Worm (Caenorhabditis elegans) whole organism, late embryonic: ENCODE measurements around the gene C50B6.1.

ENCODE experiments used
- C08G9.2 ChIP-seq: sonication (generic microtip); optimal IDR thresholded peaks from 2 replicates; lab custom pipeline; 2016; ENCODE audit warnings: mild to moderate bottlenecking, missing genetic modification characterization, moderate library complexity, missing compliant biosample characterization
- C38D4.7 ChIP-seq: fragments of 200-800 bp; sonication (Bioruptor generic); optimal IDR thresholded peaks from 2 replicates; lab custom pipeline; 2018; ENCODE audit warnings: mild to moderate bottlenecking, missing genetic modification characterization, moderate library complexity, missing compliant biosample characterization
- K02D7.2 ChIP-seq: sonication (generic microtip); optimal IDR thresholded peaks from 2 replicates; lab custom pipeline; 2017; ENCODE audit warnings: mild to moderate bottlenecking, missing genetic modification characterization, missing compliant biosample characterization
- K09A11.1 ChIP-seq: sonication (generic microtip); optimal IDR thresholded peaks from 2 replicates; lab custom pipeline; 2017; ENCODE audit warnings: antibody characterized with exemption, mild to moderate bottlenecking, missing genetic modification characterization, missing compliant biosample characterization; ENCODE audit not compliant: insufficient read depth
- T23F11.4 ChIP-seq: fragments of 200-800 bp; sonication (Bioruptor generic); optimal IDR thresholded peaks from 2 replicates; lab custom pipeline; 2018; ENCODE audit warnings: mild to moderate bottlenecking, missing genetic modification characterization, missing compliant biosample characterization
- ahr-1 ChIP-seq: sonication (generic microtip); optimal IDR thresholded peaks from 2 replicates; lab custom pipeline; 2016; ENCODE audit warnings: missing genetic modification characterization, missing compliant biosample characterization
- ceh-14 ChIP-seq: sonication (generic microtip); optimal IDR thresholded peaks from 2 replicates; lab custom pipeline; 2016; ENCODE audit warnings: missing genotype, missing genetic modification characterization, missing compliant biosample characterization
- ceh-18 ChIP-seq: sonication (generic microtip); optimal IDR thresholded peaks from 2 replicates; lab custom pipeline; 2016; ENCODE audit warnings: missing genetic modification characterization, missing compliant biosample characterization
- ceh-30 ChIP-seq: fragments of 150-350 bp; optimal IDR thresholded peaks from 2 replicates; lab custom pipeline; 2014; ENCODE audit warnings: missing biosample characterization, missing genetic modification characterization
- ceh-31 ChIP-seq: sonication (generic microtip); optimal IDR thresholded peaks from 2 replicates; lab custom pipeline; 2016; ENCODE audit warnings: missing genetic modification characterization, missing compliant biosample characterization
- ceh-34 ChIP-seq: sonication (generic microtip); optimal IDR thresholded peaks from 2 replicates; lab custom pipeline; 2016; ENCODE audit warnings: mild to moderate bottlenecking, missing genetic modification characterization, missing compliant biosample characterization
- ceh-48 ChIP-seq: sonication (generic microtip); optimal IDR thresholded peaks from 2 replicates; lab custom pipeline; 2016; ENCODE audit warnings: missing genetic modification characterization, inconsistent platforms, missing compliant biosample characterization
- che-1 ChIP-seq: sonication (generic microtip); optimal IDR thresholded peaks from 2 replicates; lab custom pipeline; 2016; ENCODE audit warnings: mild to moderate bottlenecking, missing genetic modification characterization, missing compliant biosample characterization
- dmd-4 ChIP-seq: sonication (generic microtip); optimal IDR thresholded peaks from 2 replicates; lab custom pipeline; 2016; ENCODE audit warnings: borderline replicate concordance, missing genetic modification characterization, missing compliant biosample characterization
- dve-1 ChIP-seq: sonication (generic microtip); optimal IDR thresholded peaks from 2 replicates; lab custom pipeline; 2017; ENCODE audit warnings: antibody characterized with exemption, mild to moderate bottlenecking, missing genetic modification characterization, missing compliant biosample characterization
- elt-2 ChIP-seq: sonication (generic microtip); optimal IDR thresholded peaks from 2 replicates; lab custom pipeline; 2016; ENCODE audit warnings: missing genetic modification reagents, missing genetic modification characterization, missing compliant biosample characterization
- fax-1 ChIP-seq: sonication (generic microtip); optimal IDR thresholded peaks from 2 replicates; lab custom pipeline; 2016; ENCODE audit warnings: missing genotype, missing genetic modification characterization, missing compliant biosample characterization
- gmeb-2 ChIP-seq: sonication (generic microtip); optimal IDR thresholded peaks from 2 replicates; lab custom pipeline; 2016; ENCODE audit warnings: missing genetic modification characterization, inconsistent platforms, missing compliant biosample characterization
- hlh-13 ChIP-seq: fragments of 200-800 bp; sonication (Bioruptor generic); optimal IDR thresholded peaks from 2 replicates; lab custom pipeline; 2018; ENCODE audit warnings: mild to moderate bottlenecking, missing genetic modification characterization, missing compliant biosample characterization
- hlh-15 ChIP-seq: sonication (generic microtip); optimal IDR thresholded peaks from 2 replicates; lab custom pipeline; 2016; ENCODE audit warnings: missing genetic modification characterization, missing compliant biosample characterization
- hlh-30 ChIP-seq: sonication (generic microtip); optimal IDR thresholded peaks from 2 replicates; lab custom pipeline; 2017; ENCODE audit warnings: antibody characterized with exemption, missing genetic modification characterization, missing compliant biosample characterization; ENCODE audit not compliant: insufficient read depth
- hlh-6 ChIP-seq: sonication (generic microtip); optimal IDR thresholded peaks from 2 replicates; lab custom pipeline; 2016; ENCODE audit warnings: missing genotype, missing genetic modification characterization, missing compliant biosample characterization
- lim-6 ChIP-seq: sonication (generic microtip); optimal IDR thresholded peaks from 2 replicates; lab custom pipeline; 2016; ENCODE audit warnings: missing genetic modification characterization, missing compliant biosample characterization
- nfya-1 ChIP-seq: sonication (generic microtip); optimal IDR thresholded peaks from 2 replicates; lab custom pipeline; 2017; ENCODE audit warnings: missing genetic modification characterization, mild to moderate bottlenecking, missing compliant biosample characterization, antibody characterized with exemption, moderate library complexity
- nhr-11 ChIP-seq: fragments of 150-350 bp; optimal IDR thresholded peaks from 2 replicates; lab custom pipeline; 2014; ENCODE audit warnings: missing biosample characterization, missing genetic modification characterization
- npax-4 ChIP-seq: sonication (generic microtip); optimal IDR thresholded peaks from 2 replicates; lab custom pipeline; 2016; ENCODE audit warnings: missing genetic modification characterization, missing compliant biosample characterization
- odd-2 ChIP-seq: sonication (generic microtip); optimal IDR thresholded peaks from 2 replicates; lab custom pipeline; 2017; ENCODE audit warnings: antibody characterized with exemption, mild to moderate bottlenecking, missing genetic modification characterization, missing compliant biosample characterization
- pag-3 ChIP-seq: sonication (generic microtip); optimal IDR thresholded peaks from 2 replicates; lab custom pipeline; 2016; ENCODE audit warnings: missing compliant biosample characterization, missing genetic modification characterization, borderline replicate concordance
- pax-1 ChIP-seq: fragments of 150-350 bp; optimal IDR thresholded peaks from 2 replicates; lab custom pipeline; 2014; ENCODE audit warnings: missing biosample characterization, missing genetic modification characterization
- pqm-1 ChIP-seq: sonication (generic microtip); optimal IDR thresholded peaks from 2 replicates; lab custom pipeline; 2016; ENCODE audit warnings: missing genetic modification characterization, missing compliant biosample characterization
- rnt-1 ChIP-seq: sonication (generic microtip); optimal IDR thresholded peaks from 2 replicates; lab custom pipeline; 2016; ENCODE audit warnings: missing genetic modification characterization, missing compliant biosample characterization
- sox-2 ChIP-seq: fragments of 200-800 bp; sonication (Bioruptor generic); IDR thresholded peaks from 2 replicates; pipeline ENCODE4 v1.3.6; 2022; ENCODE audit warnings: missing genetic modification reagents, missing genetic modification characterization, missing compliant biosample characterization
- sox-4 ChIP-seq: sonication (generic microtip); optimal IDR thresholded peaks from 2 replicates; lab custom pipeline; 2017; ENCODE audit warnings: mild to moderate bottlenecking, missing genetic modification characterization, inconsistent platforms, missing compliant biosample characterization
- syd-9 ChIP-seq: sonication (generic microtip); optimal IDR thresholded peaks from 2 replicates; lab custom pipeline; 2016; ENCODE audit warnings: mild to moderate bottlenecking, missing genetic modification characterization, moderate library complexity, missing compliant biosample characterization
- tbx-7 ChIP-seq: sonication (generic microtip); optimal IDR thresholded peaks from 2 replicates; lab custom pipeline; 2016; ENCODE audit warnings: missing genotype, missing genetic modification characterization, missing compliant biosample characterization
- unc-55 ChIP-seq: sonication (generic microtip); optimal IDR thresholded peaks from 2 replicates; lab custom pipeline; 2017; ENCODE audit warnings: missing biosample characterization, missing genetic modification reagents, missing genetic modification characterization
- zip-5 ChIP-seq: sonication (generic microtip); optimal IDR thresholded peaks from 2 replicates; lab custom pipeline; 2016; ENCODE audit warnings: missing genetic modification characterization, missing compliant biosample characterization

The C50B6.1 gene

DNA sequence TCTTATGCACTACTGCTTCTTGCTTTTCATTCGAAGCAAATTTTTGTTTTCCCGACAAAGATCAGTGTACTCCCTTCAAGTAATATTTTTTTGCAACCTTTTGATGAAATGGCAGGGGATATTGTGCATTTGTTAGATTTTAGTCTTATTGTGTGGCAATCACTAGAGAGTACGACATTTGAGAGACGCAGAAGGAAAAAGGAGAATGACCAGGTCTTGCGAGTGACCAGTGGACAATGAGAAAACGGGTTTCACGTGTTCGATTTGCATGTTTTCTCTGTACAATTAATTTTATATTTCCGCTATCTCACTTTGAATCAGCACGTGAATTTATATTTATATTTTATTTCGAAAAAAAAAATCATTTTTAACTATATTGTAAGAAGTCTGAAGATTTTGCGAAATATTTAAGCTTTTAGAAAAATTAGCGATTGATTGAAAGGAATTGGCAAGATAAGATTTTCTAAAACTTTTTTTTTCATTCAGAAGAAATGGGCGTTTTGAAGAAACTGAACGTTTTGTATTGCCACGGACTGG, 27.2 kb downstream of the C50B6.1 start, which contains the start of gene C50B6.9:
Gene C50B6.9 (plus strand): TSS at position 487 of the 537 bp plus-strand sequence.
- TF ChIP-seq hlh-30 (peak; percentile 1), odd-2 (tag; lab: Kevin White, UChicago) (no peak)

DNA sequence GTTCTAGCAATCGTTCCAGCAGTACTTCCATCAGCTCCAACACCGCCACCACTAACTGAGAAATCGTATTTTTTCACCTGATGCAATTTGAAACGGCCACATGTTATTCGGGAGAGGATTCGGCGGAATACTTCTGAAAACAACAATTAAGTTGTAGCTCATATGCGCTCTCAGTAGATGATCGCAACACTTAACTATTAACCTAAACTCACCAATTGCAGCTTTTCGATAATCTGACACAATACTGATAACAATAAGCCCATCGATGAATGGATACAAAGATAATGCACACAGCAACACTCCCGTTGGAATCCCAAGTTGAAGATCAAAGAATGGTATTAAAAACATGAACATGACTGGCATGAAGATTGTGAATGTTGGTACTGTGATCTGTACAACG, 29.3 kb downstream of the C50B6.1 start:
- no peak for TF ChIP-seq hlh-15 (tag; lab: Kevin White, UChicago)
- no peak for TF ChIP-seq C08G9.2 (tag; lab: Kevin White, UChicago)
- no peak for TF ChIP-seq K09A11.1
- no peak for TF ChIP-seq syd-9 (tag; lab: Kevin White, UChicago)
- no peak for TF ChIP-seq zip-5
- no peak for TF ChIP-seq odd-2 (tag; lab: Kevin White, UChicago)
- no peak for TF ChIP-seq T23F11.4
- no peak for TF ChIP-seq K02D7.2 (tag; lab: Kevin White, UChicago)
- no peak for TF ChIP-seq pqm-1 (tag; lab: Kevin White, UChicago)
- TF ChIP-seq ceh-18 (tag; lab: Kevin White, UChicago): no peak
- no peak for TF ChIP-seq dmd-4 (tag; lab: Kevin White, UChicago)
- no peak for TF ChIP-seq che-1 (tag; lab: Kevin White, UChicago)
- no peak for TF ChIP-seq nhr-11 (tag; lab: Kevin White, UChicago)
- TF ChIP-seq sox-4: no peak

DNA sequence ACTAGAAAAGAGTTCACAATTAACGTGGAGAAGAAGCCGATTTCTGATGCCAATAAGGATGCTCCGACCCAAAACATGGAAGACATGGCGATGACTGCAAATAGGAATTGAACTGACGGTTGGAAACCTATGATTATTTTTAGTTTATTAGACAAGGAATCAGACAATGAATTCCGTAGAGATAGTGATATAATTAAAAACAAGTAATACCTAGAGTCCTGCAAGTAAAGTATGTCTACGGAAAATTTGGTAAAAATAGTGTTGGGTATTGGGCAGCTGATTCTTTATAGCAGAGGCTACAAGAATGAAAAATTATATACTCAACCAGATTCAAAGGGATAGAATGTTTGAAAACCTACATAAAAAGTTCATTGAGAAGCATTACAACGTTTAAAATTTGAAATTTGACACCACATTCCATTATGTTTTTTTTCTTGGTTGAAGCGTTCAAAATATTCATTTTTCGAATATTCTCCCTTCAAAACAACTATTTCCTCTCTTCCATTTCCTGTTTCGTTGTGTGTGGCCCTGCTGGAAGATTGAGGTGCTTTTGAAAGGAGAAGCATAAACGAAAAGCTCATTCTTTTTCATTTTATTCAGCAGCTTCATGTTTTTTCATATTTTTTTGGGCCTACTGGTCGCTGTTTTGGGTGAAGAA, 31.0 kb downstream of the C50B6.1 start, which contains the start of the genes str-4 and lgc-48:
Gene str-4 (minus strand): TSS at position 101 of the 658 bp plus-strand sequence.
Gene lgc-48 (plus strand): TSS at position 608 of the 658 bp plus-strand sequence.
- TF ChIP-seq ceh-48 (tag; lab: Kevin White, UChicago) (no peak), ceh-34 (no peak), ceh-30 (no peak)

- TF ChIP-seq pag-3 (tag; lab: Kevin White, UChicago) (no peak), ceh-14 (tag; lab: Kevin White, UChicago) (no peak), K09A11.1 (no peak), fax-1 (tag; lab: Kevin White, UChicago) (no peak), hlh-13 (no peak), ceh-30 (no peak)
These were observed 33.5 kb downstream of the C50B6.1 start for ce11 chrV:13342235-13342634.

DNA sequence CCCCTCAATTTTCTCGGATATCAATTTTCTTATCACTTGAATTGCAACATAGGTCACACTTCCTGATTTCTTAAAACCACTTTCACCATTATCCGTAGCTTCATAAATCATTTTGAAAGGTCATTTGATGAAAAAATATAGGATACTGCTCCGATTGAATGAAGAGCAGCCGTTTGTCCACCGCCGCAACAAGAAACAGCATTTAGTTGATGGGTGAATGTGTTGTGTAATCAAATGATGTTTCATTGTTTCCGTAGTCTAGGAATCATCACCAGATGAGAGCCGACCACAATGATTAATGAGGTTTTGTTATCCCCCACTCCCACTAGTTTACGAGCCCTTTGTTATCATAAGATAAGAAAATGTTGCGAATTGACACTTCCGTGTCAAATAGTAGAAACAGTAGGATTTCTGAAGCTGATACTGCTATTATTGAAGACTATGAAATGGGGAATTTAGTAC, 37.2 kb downstream of the C50B6.1 start, which contains the start of gene twk-43:
Gene twk-43 (plus strand): TSS at position 412 of the 462 bp plus-strand sequence.
- TF ChIP-seq hlh-6 (tag; lab: Kevin White, UChicago): no peak
- TF ChIP-seq gmeb-2 (tag; lab: Kevin White, UChicago): no peak
- peak; percentile 64 for TF ChIP-seq rnt-1 (tag; lab: Kevin White, UChicago)
- no peak for TF ChIP-seq sox-2 (GFP tag; lab: Robert Waterston, UW)
- TF ChIP-seq nfya-1 (tag; lab: Kevin White, UChicago): no peak
- TF ChIP-seq dve-1 (tag; lab: Kevin White, UChicago): no peak
- no peak for TF ChIP-seq elt-2
- peak; percentile 43 for TF ChIP-seq unc-55 (GFP tag; lab: Kevin White, UChicago)
- no peak for TF ChIP-seq ahr-1 (tag; lab: Kevin White, UChicago)
- no peak for TF ChIP-seq ceh-48 (tag; lab: Kevin White, UChicago)
- TF ChIP-seq lim-6: no peak
- TF ChIP-seq pax-1 (tag; lab: Kevin White, UChicago): no peak
- no peak for TF ChIP-seq pag-3 (tag; lab: Kevin White, UChicago)
- peak; percentile 32 for TF ChIP-seq ceh-18 (tag; lab: Kevin White, UChicago)
- no peak for TF ChIP-seq npax-4
- TF ChIP-seq ceh-31: no peak
- no peak for TF ChIP-seq hlh-13
- no peak for TF ChIP-seq tbx-7
- TF ChIP-seq C38D4.7 (GFP tag; lab: Kevin White, UChicago): no peak
